Fruit fly (Drosophila melanogaster) whole organism, pupa: ENCODE results near the gene Nopp140.

Experiments used
- CG12605 ChIP-seq: fragments of 200-800 bp; sonication (Bioruptor generic); IDR thresholded peaks from 2 replicates; pipeline ENCODE4 v1.3.6; 2022; ENCODE audit warnings: missing biosample characterization, missing genetic modification characterization
- CG13204 ChIP-seq: fragments of 200-800 bp; sonication (Bioruptor generic); optimal IDR thresholded peaks from 2 replicates; lab custom pipeline; 2018; ENCODE audit warnings: missing biosample characterization, mild to moderate bottlenecking, missing genetic modification characterization, moderate library complexity
- CG15710 ChIP-seq: fragments of 200-800 bp; sonication (Bioruptor generic); optimal IDR thresholded peaks from 2 replicates; lab custom pipeline; 2018; ENCODE audit warnings: missing biosample characterization, mild to moderate bottlenecking, missing genetic modification characterization, moderate library complexity
- CG34367 ChIP-seq: fragments of 200-800 bp; sonication (Bioruptor generic); optimal IDR thresholded peaks from 2 replicates; lab custom pipeline; 2018; ENCODE audit warnings: missing biosample characterization, mild to moderate bottlenecking, missing genetic modification characterization
- CG4496 ChIP-seq: fragments of 200-800 bp; sonication (Bioruptor generic); IDR thresholded peaks from 3 replicates; pipeline ENCODE4 v1.3.6; 2022; ENCODE audit warnings: missing biosample characterization, missing genetic modification characterization
- D1 ChIP-seq: fragments of 200-800 bp; sonication (Bioruptor generic); optimal IDR thresholded peaks from 2 replicates; lab custom pipeline; 2018; ENCODE audit warnings: missing biosample characterization, mild to moderate bottlenecking, missing genetic modification characterization, moderate library complexity
- EcR ChIP-seq: fragments of 200-800 bp; sonication (Bioruptor generic); optimal IDR thresholded peaks from 3 replicates; lab custom pipeline; 2019; ENCODE audit warnings: missing biosample characterization, missing genetic modification characterization, mild to moderate bottlenecking, moderate library complexity, missing genetic modification reagents
- fd96Ca ChIP-seq: fragments of 200-800 bp; sonication (Bioruptor generic); IDR thresholded peaks from 3 replicates; pipeline ENCODE4 v1.3.6; 2022; ENCODE audit warnings: missing biosample characterization, missing genetic modification characterization
- gl ChIP-seq: fragments of 200-800 bp; sonication (Bioruptor generic); optimal IDR thresholded peaks from 2 replicates; lab custom pipeline; 2018; ENCODE audit warnings: missing biosample characterization, mild to moderate bottlenecking, missing genetic modification characterization
- rn ChIP-seq: fragments of 200-800 bp; sonication (Bioruptor generic); IDR thresholded peaks from 2 replicates; pipeline ENCODE4 v1.3.6; 2022; ENCODE audit warnings: missing biosample characterization, missing genetic modification characterization

DNA sequence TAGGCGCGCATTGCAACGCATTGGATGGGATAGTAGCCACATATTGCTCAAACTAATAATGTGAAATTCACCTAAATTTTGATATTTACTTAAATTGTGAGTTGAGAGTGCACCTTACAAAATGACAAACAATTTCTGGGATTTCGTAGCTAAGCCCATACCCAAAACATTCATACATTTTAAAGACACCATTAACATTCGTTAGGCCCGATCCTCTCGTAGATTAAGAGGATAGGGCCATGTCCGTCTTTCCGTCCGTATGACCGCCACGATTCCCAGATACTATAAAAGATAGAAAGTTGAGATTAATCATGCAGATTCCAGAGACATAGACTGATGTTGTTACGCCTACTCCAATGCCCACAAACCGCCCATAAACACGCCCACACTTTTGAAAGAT is 19.0 kb upstream of the Nopp140 start, which contains the start of gene CG43895:
- TF ChIP-seq CG13204, result no peak
- no peak for TF ChIP-seq CG4496 (GFP tag; lab: Robert Waterston, UW)
- no peak for TF ChIP-seq fd96Ca (GFP tag; lab: Robert Waterston, UW)
- no peak for TF ChIP-seq CG15710 (tag; lab: Kevin White, UChicago)
- no peak for TF ChIP-seq D1
- TF ChIP-seq CG34367, result no peak
- no peak for TF ChIP-seq rn (GFP tag; lab: Robert Waterston, UW)
- no peak for TF ChIP-seq gl (tag; lab: Kevin White, UChicago)
- TF ChIP-seq CG12605, result no peak
- no peak for TF ChIP-seq EcR (GFP tag; lab: Kevin White, UChicago)
